Fruit fly (Drosophila melanogaster) Kc167 (cell line): ENCODE measurements around the gene pbl.

Source experiments
- Myc ChIP-seq: fragments of >200 bp; optimal IDR thresholded peaks from 2 replicates; lab custom pipeline; 2017; ENCODE audit warnings: missing external identifiers
- Sin3A ChIP-seq: fragments of >200 bp; optimal IDR thresholded peaks from 2 replicates; lab custom pipeline; 2018; ENCODE audit warnings: missing external identifiers
- h ChIP-seq: fragments of >200 bp; optimal IDR thresholded peaks from 3 replicates; lab custom pipeline; 2018; ENCODE audit warnings: missing external identifiers
- insv ChIP-seq: fragments of >200 bp; optimal IDR thresholded peaks from 3 replicates; lab custom pipeline; 2018; ENCODE audit warnings: missing external identifiers
- psq ChIP-seq: fragments of >200 bp; optimal IDR thresholded peaks from 2 replicates; lab custom pipeline; 2017; ENCODE audit warnings: missing external identifiers
- ttk ChIP-seq: sonication (Bioruptor generic); optimal IDR thresholded peaks from 2 replicates; lab custom pipeline; 2017; ENCODE audit warnings: missing external identifiers

Gene pbl

dm6 chr3L:7858325-7859114, 53.2 kb downstream of the pbl start:
- TF ChIP-seq psq (no peak), Sin3A (no peak), Myc (lab: Kevin White, UChicago) (no peak), h (lab: Kevin White, UChicago) (no peak), ttk (lab: Kevin White, UChicago) (no peak), insv (no peak)

dm6 chr3L:7856626-7856937, 55.2 kb downstream of the pbl start:
- no peak for TF ChIP-seq Sin3A
- no peak for TF ChIP-seq h (lab: Kevin White, UChicago)
- no peak for TF ChIP-seq ttk (lab: Kevin White, UChicago)
- TF ChIP-seq psq: no peak
- no peak for TF ChIP-seq Myc (lab: Kevin White, UChicago)
- TF ChIP-seq insv: no peak

dm6 chr3L:7855778-7856625, 55.8 kb downstream of the pbl start:
- TF ChIP-seq psq: no peak
- no peak for TF ChIP-seq Myc (lab: Kevin White, UChicago)
- TF ChIP-seq Sin3A: no peak
- no peak for TF ChIP-seq h (lab: Kevin White, UChicago)
- no peak for TF ChIP-seq ttk (lab: Kevin White, UChicago)
- TF ChIP-seq insv: no peak

DNA sequence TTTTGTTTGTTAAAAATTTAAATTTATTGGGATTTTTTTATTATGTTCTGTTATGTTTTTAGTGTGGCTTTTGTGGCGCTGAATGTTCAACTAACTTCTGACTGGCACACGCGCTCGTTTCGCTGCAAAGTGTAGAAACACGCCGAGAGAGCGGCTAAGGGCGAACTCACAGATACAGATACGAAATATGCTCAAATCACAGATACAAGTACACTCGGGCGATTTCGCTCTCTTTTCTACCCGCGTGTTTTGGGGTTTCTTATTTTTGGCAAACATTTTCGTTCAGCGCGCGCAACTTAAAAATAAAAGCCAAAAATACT, 56.3 kb downstream of the pbl start:
- TF ChIP-seq h (lab: Kevin White, UChicago) (no peak), insv (no peak), Myc (lab: Kevin White, UChicago) (no peak)

DNA sequence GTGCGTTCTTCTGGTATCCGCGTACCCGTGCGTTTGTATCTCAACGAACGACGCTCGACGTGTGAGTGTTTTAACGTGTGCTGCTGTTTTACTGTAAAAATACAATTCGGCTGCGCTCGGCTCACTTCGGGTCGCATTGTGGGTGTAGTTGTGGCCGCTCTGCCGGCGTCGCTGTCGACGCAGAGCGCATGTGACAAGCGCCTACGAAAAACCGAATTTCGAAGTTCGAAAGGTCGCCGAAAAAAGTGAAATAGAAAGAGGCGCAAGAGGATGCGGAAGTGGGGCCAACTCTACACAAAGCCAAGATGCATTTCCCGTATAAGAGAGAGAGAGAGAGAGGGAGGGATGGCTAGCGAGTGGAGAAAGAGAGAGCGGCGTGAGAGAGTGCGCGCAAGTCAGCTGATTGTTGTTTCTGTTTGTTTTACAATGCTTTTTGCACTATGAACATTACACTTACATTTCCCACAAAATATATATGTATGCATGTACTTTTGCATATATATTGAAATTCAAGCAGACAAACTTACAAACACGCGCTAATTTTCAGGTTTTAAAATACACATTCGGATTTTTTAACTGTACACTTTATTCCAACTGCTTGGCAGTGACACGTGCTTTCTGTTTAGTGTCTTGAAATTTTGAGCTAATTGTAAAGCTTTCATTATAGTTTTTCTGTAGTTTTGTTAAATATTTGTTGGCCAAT, 56.9 kb downstream of the pbl start:
- TF ChIP-seq Myc (lab: Kevin White, UChicago) (no peak), psq (no peak), Sin3A (no peak), h (lab: Kevin White, UChicago) (no peak), insv (no peak), ttk (lab: Kevin White, UChicago) (no peak)

DNA sequence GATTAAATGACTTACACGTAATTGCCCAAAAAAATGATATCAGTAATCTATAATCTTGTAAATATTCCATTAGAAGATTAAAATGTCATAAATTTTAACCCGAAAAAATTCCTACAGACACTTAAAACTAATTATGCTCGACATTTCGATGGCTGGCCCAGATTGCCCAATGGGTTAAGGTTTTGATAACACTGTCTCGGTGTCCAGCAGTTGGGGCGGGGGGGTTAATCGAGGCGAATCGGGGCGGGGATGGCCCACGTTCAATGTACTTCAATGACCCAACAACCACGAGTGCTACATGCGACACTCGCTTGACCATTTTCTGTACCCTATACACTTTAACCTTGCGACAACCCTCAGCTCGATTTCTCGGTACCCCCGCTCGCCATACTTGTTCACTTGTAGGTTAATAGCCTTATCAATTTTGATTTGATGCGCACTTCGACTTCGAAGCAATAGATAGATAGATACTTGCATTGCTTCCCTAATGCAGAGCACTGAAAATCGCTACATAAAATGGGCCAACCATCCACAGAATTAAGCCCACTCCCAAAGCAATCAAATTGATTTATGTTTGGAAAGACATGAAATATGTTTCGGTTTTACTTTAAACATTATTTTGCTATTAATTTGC, 59.4 kb downstream of the pbl start:
- TF ChIP-seq psq (no peak), Sin3A (no peak), insv (no peak), Myc (lab: Kevin White, UChicago) (no peak), ttk (lab: Kevin White, UChicago) (no peak), h (lab: Kevin White, UChicago) (no peak)

DNA sequence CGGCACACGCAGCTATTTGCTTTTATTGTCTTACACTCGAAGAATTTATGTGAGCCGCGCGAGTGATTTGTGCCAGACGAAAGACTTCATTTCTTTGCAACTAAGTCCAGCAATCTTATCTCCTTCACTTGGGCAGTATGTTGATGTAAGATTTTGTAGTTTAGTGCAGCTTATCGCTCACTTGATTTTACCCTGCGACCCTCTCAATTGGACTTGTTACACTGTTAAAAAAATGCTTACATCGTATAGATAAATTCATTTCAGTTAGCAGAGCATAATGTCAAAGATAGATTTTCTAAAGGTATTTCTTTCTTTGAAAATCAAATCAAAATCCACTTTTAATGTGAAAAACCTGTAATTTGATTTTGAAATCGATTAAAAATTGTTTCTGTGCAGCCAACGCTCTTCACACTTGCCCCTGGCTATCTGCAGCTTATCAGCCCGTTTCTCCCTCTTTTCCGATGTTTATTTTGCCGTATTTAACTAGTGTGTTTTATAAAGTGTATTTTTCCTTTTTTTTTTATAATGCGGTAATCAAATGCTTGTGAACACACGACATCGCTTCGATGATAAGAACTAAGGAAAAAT, 60.9 kb downstream of the pbl start:
- TF ChIP-seq ttk (lab: Kevin White, UChicago) (no peak), Myc (lab: Kevin White, UChicago) (no peak), Sin3A (no peak), h (lab: Kevin White, UChicago) (no peak), psq (no peak), insv (no peak)

dm6 chr3L:7848617-7849016, 63.1 kb downstream of the pbl start:
- TF ChIP-seq psq: no peak
- TF ChIP-seq Myc (lab: Kevin White, UChicago): no peak
- no peak for TF ChIP-seq insv
- no peak for TF ChIP-seq ttk (lab: Kevin White, UChicago)

DNA sequence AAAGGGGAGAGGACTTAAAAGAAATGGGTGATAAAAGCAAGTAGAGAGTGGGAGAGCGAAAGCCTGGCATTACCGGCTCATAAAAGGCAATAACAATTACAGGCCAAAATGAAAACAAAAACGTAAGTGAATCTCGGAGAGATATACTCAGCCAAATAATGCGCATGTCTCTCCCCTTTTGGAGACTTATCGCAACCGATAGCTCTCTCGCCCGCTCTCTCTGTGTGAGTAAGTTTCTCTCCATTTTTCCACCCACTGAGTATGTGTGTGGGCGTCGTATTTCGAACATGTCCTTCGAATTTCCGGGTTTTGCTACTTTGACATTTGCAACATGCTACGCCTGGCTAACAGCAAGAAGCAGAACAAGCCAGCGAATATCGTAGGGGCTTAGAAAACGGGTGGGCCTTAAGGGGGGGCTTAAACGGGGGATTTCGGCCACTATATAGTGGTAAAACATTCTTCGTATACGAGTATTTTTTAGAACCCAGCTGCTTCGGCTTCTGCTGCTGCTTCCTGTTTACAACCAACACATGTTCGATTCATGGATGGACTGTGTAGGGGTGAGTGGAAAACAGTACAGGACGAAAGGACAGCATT, 64.0 kb downstream of the pbl start:
- TF ChIP-seq ttk (lab: Kevin White, UChicago) (no peak), Myc (lab: Kevin White, UChicago) (no peak), insv (no peak), Sin3A (no peak), psq (no peak), h (lab: Kevin White, UChicago) (no peak)
